Worm (Caenorhabditis elegans): ENCODE results near the gene D2096.9.

DNA sequence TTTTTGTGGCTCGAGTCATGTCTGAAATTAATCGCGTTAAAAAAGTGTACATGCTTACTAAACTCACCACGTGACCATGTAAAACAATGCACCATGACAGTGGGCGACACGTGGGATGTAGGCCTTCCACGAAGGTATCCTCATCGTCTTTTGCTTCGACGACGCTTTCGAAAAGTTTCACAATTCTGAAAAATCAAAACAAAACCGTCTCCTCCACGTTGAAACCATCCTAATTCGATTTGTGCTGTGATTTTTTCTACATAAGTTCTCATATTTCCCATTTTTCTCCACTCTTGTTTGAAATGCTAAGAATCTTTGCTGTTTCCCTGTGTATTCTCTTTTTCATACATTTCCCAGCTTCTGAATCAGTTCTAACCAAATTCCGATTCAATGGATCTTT, 28.0 kb downstream of the D2096.9 start, which contains the start of gene F17E9.3:
- TF ChIP-seq ama-1 (optimal IDR thresholded peaks at IDR 0.05), result no peak
- TF ChIP-seq aly-2 (tag; optimal IDR thresholded peaks at IDR 0.05), result no peak
- no peak for TF ChIP-seq nhr-43 (tag; optimal IDR thresholded peaks at IDR 0.05; ENCODE audit: poor library complexity, severe bottlenecking)
- TF ChIP-seq snpc-4 (tag; optimal IDR thresholded peaks at IDR 0.05), result no peak

All from whole organism, L3 larva.